Worm (Caenorhabditis elegans): ENCODE measurements around the gene pitp-1.
A peak's percentile ranks its signal among the peaks of the same experiment; 100 is the strongest.

Gene pitp-1

ce11 chrIII:3480950-3481349 is 48.6 kb downstream of the pitp-1 start:
- no peak for TF ChIP-seq B0019.2 (GFP tag; conservative IDR thresholded peaks at IDR 0.05)
- no peak for TF ChIP-seq D2030.7 (GFP tag; IDR thresholded peaks at IDR 0.05)
- no peak for TF ChIP-seq Y53F4B.3 (GFP tag; IDR thresholded peaks at IDR 0.05)
- TF ChIP-seq ama-1 (optimal IDR thresholded peaks at IDR 0.05) = no peak
- TF ChIP-seq ama-1 (GFP tag; optimal IDR thresholded peaks at IDR 0.05) = no peak
- TF ChIP-seq ztf-28 (GFP tag; IDR thresholded peaks at IDR 0.05) = no peak
- TF ChIP-seq ZK185.1 (tag; optimal IDR thresholded peaks at IDR 0.05; ENCODE audit: poor library complexity, severe bottlenecking) = no peak
- TF ChIP-seq snpc-1.3 (tag; optimal IDR thresholded peaks at IDR 0.05; ENCODE audit: insufficient read depth) = no peak
- TF ChIP-seq B0261.1 (tag; optimal IDR thresholded peaks at IDR 0.05) = no peak
- TF ChIP-seq nhr-80 (tag; optimal IDR thresholded peaks at IDR 0.05) = no peak
- no peak for TF ChIP-seq akir-1 (GFP tag; optimal IDR thresholded peaks at IDR 0.05)
- no peak for TF ChIP-seq die-1 (tag; optimal IDR thresholded peaks at IDR 0.05)
- no peak for TF ChIP-seq F49E8.2 (tag; optimal IDR thresholded peaks at IDR 0.05; ENCODE audit: insufficient read depth)
- TF ChIP-seq Y53G8AR.9 (GFP tag; conservative IDR thresholded peaks at IDR 0.05) = no peak
- no peak for TF ChIP-seq lin-35 (GFP tag; optimal IDR thresholded peaks at IDR 0.05)
- no peak for TF ChIP-seq snpc-1.1 (tag; optimal IDR thresholded peaks at IDR 0.05; ENCODE audit: insufficient read depth)
- no peak for TF ChIP-seq cebp-1 (GFP tag; IDR thresholded peaks at IDR 0.05)
- no peak for TF ChIP-seq cebp-1 (tag; optimal IDR thresholded peaks at IDR 0.05)
- TF ChIP-seq attf-5 (GFP tag; optimal IDR thresholded peaks at IDR 0.05) = no peak
- TF ChIP-seq egl-44 (GFP tag; IDR thresholded peaks at IDR 0.05) = no peak
- no peak for TF ChIP-seq F57C9.4 (tag; optimal IDR thresholded peaks at IDR 0.05)

DNA sequence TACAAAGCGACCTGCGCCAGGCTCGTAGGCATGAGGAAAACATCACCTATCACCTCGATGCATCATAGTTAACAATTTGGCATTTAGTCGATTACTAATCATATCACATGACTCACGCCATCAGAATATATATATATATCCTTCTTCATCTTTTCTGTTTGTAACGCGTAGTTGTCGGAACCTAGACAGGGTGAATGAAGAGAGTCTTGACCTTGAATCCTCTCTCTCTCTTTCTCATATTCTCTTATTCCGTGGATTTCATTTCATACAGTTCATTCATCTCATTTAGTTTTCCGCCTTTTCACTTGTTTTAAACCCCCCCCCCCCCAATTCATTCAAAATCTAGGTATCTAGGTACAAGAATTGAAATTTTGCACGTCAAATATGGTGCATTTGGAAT is 49.4 kb downstream of the pitp-1 start:
- TF ChIP-seq sptf-2 (GFP tag; optimal IDR thresholded peaks at IDR 0.05) (no peak), snpc-4 (GFP tag; optimal IDR thresholded peaks at IDR 0.05) (no peak), snpc-4 (tag; optimal IDR thresholded peaks at IDR 0.05) (no peak)

DNA sequence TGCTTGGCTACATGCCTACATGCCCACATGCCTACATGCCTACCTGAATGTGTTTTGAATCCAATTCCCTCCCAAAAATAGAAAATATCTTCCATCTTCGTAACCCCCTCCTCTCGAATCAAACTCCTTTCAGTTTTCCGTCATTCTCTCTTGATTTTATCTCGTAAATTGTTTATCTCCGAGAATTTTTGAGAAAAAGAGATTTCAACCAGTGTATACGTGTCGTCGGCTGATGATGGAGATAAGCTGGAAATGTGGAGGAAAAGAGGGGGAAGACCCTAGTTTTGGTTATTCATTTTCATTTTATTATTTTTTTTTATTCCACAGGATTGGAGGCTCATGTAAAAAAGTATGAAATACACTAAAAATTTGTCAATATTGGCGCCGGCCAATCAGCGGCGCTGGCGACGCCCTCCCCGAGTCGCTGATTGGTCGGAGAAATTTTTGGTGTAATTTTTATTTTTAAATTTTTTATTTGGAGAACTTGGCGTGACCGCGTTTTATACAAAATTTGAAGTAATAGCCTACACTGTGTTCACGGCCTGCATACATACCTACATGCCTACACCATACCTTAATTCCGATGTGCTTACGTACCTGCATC is 50.7 kb downstream of the pitp-1 start:
- no peak for TF ChIP-seq ceh-58 (GFP tag; IDR thresholded peaks at IDR 0.05)
- TF ChIP-seq Y53G8AR.9 (GFP tag; conservative IDR thresholded peaks at IDR 0.05) = no peak
- TF ChIP-seq nfyb-1 (GFP tag; IDR thresholded peaks at IDR 0.05) = 0 out of 2 replicates have a peak, but pooled peaks have one; percentile 35

- TF ChIP-seq K11D2.4 (GFP tag; IDR thresholded peaks at IDR 0.05) (no peak), attf-6 (GFP tag; IDR thresholded peaks at IDR 0.05) (no peak), gei-17 (GFP tag; optimal IDR thresholded peaks at IDR 0.05) (no peak), egl-18 (GFP tag; IDR thresholded peaks at IDR 0.05) (no peak), bed-1 (GFP tag; IDR thresholded peaks at IDR 0.05) (no peak), aptf-2 (GFP tag; conservative IDR thresholded peaks at IDR 0.05) (no peak), nfyb-1 (GFP tag; IDR thresholded peaks at IDR 0.05) (no peak), F57C9.4 (tag; optimal IDR thresholded peaks at IDR 0.05) (no peak), sptf-2 (GFP tag; optimal IDR thresholded peaks at IDR 0.05) (no peak), B0336.3 (GFP tag; IDR thresholded peaks at IDR 0.05) (no peak), Y53G8AR.9 (GFP tag; conservative IDR thresholded peaks at IDR 0.05) (no peak)
These were observed 52.2 kb downstream of the pitp-1 start for ce11 chrIII:3477375-3477774.
